Worm (Caenorhabditis elegans): Measurements from ENCODE around the gene pals-37.

DNA sequence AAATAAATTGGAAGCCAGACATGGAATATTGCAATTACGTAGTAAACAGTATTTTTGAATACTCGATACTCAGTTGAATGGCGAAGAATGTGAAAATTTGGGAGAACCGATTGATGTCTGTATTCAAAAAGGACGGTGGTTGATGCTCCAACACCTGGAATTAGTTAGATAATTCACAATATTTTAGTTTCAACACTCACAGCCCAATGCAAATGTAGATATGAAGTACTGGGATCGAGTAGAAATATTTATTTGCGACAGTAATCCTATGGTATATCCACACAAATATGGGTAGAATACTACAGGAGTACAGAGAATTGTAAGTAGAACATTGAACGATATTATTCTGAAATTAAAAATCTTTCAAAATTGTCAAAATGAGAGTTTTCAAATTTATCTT is 8.2 kb downstream of the pals-37 start:
- TF ChIP-seq egl-27 (tag; optimal IDR thresholded peaks at IDR 0.05) (no peak), nhr-77 (tag; optimal IDR thresholded peaks at IDR 0.05) (no peak), aha-1 (tag; optimal IDR thresholded peaks at IDR 0.05) (no peak), skn-1 (tag; optimal IDR thresholded peaks at IDR 0.05) (no peak), tbx-2 (tag; optimal IDR thresholded peaks at IDR 0.05) (no peak), ces-1 (GFP tag; optimal IDR thresholded peaks at IDR 0.05) (no peak), rnt-1 (tag; optimal IDR thresholded peaks at IDR 0.05) (no peak), dpl-1 (GFP tag; optimal IDR thresholded peaks at IDR 0.05) (no peak), sptf-1 (tag; optimal IDR thresholded peaks at IDR 0.05) (no peak), lir-3 (tag; optimal IDR thresholded peaks at IDR 0.05; ENCODE audit: poor library complexity) (no peak), hpl-2 (GFP tag; optimal IDR thresholded peaks at IDR 0.05) (no peak), efl-1 (optimal IDR thresholded peaks at IDR 0.05) (no peak), efl-1 (GFP tag; optimal IDR thresholded peaks at IDR 0.05 in 1 of 2) (no peak), zag-1 (tag; optimal IDR thresholded peaks at IDR 0.05) (no peak)
